Worm (Caenorhabditis elegans): ENCODE measurements around the gene srg-27.

Gene srg-27

DNA sequence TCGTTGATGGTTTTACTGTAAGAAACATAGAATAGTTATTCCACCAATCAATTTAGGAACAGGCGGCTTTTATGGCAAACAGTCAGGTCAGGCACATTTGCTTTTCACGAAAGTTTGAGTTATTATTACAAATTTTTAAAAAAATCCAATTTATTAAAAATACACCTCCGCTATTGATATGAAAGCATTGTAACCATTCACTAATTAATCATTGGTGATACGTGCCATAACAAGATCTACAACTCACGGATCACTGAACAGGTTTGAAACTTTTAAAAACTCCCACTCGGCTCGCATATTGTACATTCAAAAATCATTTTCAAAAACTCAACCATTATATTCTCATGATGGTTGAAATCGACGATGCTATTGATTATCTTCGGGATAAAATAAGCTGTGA is at the start of gene srg-27:
TSS of gene srg-27 (plus strand) at position 301 of the 400 bp plus-strand sequence.
- TF ChIP-seq ceh-13 (GFP tag; optimal IDR thresholded peaks at IDR 0.05) (no peak), tbx-11 (GFP tag; IDR thresholded peaks at IDR 0.05) (no peak), ets-7 (tag; optimal IDR thresholded peaks at IDR 0.05) (no peak), pes-1 (GFP tag; IDR thresholded peaks at IDR 0.05) (no peak), ama-1 (optimal IDR thresholded peaks at IDR 0.05) (no peak), hmbx-1 (tag; optimal IDR thresholded peaks at IDR 0.05) (no peak), tbx-37 (GFP tag; conservative IDR thresholded peaks at IDR 0.05) (no peak), B0310.2 (tag; optimal IDR thresholded peaks at IDR 0.05) (no peak), hnd-1 (tag; optimal IDR thresholded peaks at IDR 0.05) (no peak)

DNA sequence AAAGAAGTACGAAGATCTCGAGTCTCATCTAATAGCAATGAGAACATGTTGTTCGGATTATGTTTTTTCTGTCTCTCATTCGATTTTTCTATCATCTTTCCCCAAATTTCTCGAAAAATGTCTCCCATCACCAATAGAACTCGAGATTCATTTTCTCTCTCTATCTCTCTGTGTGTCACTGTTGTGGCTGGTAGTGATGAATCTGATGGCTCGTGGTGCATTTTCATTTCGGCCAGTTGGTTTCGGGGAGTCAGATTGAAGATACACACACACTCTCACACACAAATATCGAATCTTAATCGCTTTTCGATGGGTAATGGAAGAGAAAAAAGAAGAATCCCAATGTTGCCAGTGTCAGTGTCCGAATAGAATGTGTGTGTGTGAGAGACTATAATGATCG is 43.7 kb upstream of the srg-27 start:
- no peak for TF ChIP-seq ama-1 (optimal IDR thresholded peaks at IDR 0.05)
- TF ChIP-seq B0310.2 (tag; optimal IDR thresholded peaks at IDR 0.05), result no peak
- TF ChIP-seq tra-4 (tag; optimal IDR thresholded peaks at IDR 0.05), result no peak
- no peak for TF ChIP-seq scrt-1 (GFP tag; IDR thresholded peaks at IDR 0.05)
- TF ChIP-seq ceh-36 (tag; optimal IDR thresholded peaks at IDR 0.05), result no peak
- TF ChIP-seq hmbx-1 (tag; optimal IDR thresholded peaks at IDR 0.05), result no peak
- no peak for TF ChIP-seq ets-7 (tag; optimal IDR thresholded peaks at IDR 0.05)
- TF ChIP-seq ceh-13 (GFP tag; optimal IDR thresholded peaks at IDR 0.05), result no peak
- no peak for TF ChIP-seq tbx-11 (GFP tag; IDR thresholded peaks at IDR 0.05)
- TF ChIP-seq hnd-1 (tag; optimal IDR thresholded peaks at IDR 0.05), result no peak
- no peak for TF ChIP-seq F13C5.2 (tag; optimal IDR thresholded peaks at IDR 0.05)
- TF ChIP-seq flt-1 (GFP tag; IDR thresholded peaks at IDR 0.05), result no peak
- TF ChIP-seq sea-1 (GFP tag; conservative IDR thresholded peaks at IDR 0.05), result no peak

DNA sequence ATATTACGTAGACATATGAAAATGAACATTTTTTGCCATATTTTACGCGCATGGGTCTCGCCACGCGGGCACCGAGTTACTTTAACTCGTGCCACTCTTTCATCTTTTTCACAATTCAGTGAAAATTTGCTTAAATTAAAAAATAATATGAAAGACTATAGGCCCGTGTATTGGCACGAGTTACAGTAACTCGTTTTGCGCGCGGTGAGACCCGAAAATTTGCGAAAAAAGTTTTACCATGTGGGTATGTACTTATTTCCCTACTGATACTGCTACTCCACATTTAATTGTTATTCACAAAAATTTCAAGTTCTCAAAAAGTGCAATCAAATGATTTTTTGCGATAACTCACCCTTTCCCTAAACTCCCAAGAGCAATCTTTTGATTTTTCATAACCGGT is 41.9 kb upstream of the srg-27 start:
- TF ChIP-seq ama-1 (optimal IDR thresholded peaks at IDR 0.05), result no peak

DNA sequence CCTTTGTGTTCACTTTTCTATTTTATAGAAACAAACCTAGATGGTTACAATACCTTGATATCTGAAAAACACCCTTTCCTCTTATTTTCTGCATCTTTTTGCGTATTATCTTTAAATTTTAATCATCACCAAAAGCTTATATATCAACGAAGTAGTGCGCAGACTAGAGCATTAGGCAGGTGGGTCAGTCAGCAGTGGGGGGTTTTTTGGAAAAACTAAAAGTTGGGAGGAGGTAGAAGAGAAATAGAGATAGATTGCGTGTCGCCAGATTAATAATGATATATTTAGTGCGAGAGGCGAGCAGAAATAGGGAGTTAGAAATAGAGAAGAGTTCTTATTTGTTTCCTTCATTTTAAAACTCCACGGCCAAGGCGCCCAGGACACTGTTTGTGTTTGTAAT is 38.4 kb upstream of the srg-27 start:
- TF ChIP-seq sea-1 (GFP tag; conservative IDR thresholded peaks at IDR 0.05), result no peak
- TF ChIP-seq ceh-36 (tag; optimal IDR thresholded peaks at IDR 0.05), result no peak
- TF ChIP-seq B0310.2 (tag; optimal IDR thresholded peaks at IDR 0.05), result no peak
- TF ChIP-seq ets-7 (tag; optimal IDR thresholded peaks at IDR 0.05), result no peak
- no peak for TF ChIP-seq scrt-1 (GFP tag; IDR thresholded peaks at IDR 0.05)
- TF ChIP-seq aly-1 (tag; optimal IDR thresholded peaks at IDR 0.05), result no peak
- TF ChIP-seq pes-1 (GFP tag; IDR thresholded peaks at IDR 0.05), result no peak
- no peak for TF ChIP-seq F13C5.2 (tag; optimal IDR thresholded peaks at IDR 0.05)
- TF ChIP-seq hnd-1 (tag; optimal IDR thresholded peaks at IDR 0.05), result no peak
- no peak for TF ChIP-seq tra-4 (tag; optimal IDR thresholded peaks at IDR 0.05)
- no peak for TF ChIP-seq tbx-11 (GFP tag; IDR thresholded peaks at IDR 0.05)
- no peak for TF ChIP-seq hmbx-1 (tag; optimal IDR thresholded peaks at IDR 0.05)
- no peak for TF ChIP-seq ama-1 (optimal IDR thresholded peaks at IDR 0.05)
- no peak for TF ChIP-seq hmg-4 (GFP tag; optimal IDR thresholded peaks at IDR 0.05)
- TF ChIP-seq tbx-37 (GFP tag; conservative IDR thresholded peaks at IDR 0.05), result no peak

DNA sequence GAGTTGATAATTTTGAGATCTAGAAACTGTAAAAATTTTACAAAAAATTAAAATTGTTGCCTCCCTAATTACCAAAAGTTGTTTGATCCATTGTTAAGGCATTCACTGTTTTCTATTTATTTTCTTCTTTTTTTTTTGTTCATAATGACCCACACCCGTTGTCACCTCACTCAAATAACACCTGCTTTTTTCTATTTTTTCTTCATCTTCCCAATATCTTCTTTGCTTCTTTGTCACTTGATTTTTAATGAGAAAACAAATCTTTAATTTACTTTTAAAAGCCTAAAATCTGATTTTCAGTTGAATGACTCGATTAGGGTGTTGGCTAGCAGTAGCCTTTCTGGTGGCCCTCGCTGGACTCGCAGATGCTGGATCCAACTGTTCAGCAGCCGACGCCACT is 36.2 kb upstream of the srg-27 start, which contains the start of gene ncx-2:
TSS of gene ncx-2 (plus strand) at position 301 of the 400 bp plus-strand sequence.
- TF ChIP-seq hmg-4 (GFP tag; optimal IDR thresholded peaks at IDR 0.05), result no peak
- no peak for TF ChIP-seq pes-1 (GFP tag; IDR thresholded peaks at IDR 0.05)
- TF ChIP-seq sea-1 (GFP tag; conservative IDR thresholded peaks at IDR 0.05), result no peak
- TF ChIP-seq tbx-11 (GFP tag; IDR thresholded peaks at IDR 0.05), result no peak
- TF ChIP-seq ama-1 (optimal IDR thresholded peaks at IDR 0.05), result no peak
- TF ChIP-seq flt-1 (GFP tag; IDR thresholded peaks at IDR 0.05), result no peak
- TF ChIP-seq ets-7 (tag; optimal IDR thresholded peaks at IDR 0.05), result no peak
- no peak for TF ChIP-seq hmbx-1 (tag; optimal IDR thresholded peaks at IDR 0.05)
- TF ChIP-seq B0310.2 (tag; optimal IDR thresholded peaks at IDR 0.05), result no peak
- TF ChIP-seq hnd-1 (tag; optimal IDR thresholded peaks at IDR 0.05), result no peak
- no peak for TF ChIP-seq tra-4 (tag; optimal IDR thresholded peaks at IDR 0.05)
- TF ChIP-seq tbx-37 (GFP tag; conservative IDR thresholded peaks at IDR 0.05), result no peak
- TF ChIP-seq ceh-36 (tag; optimal IDR thresholded peaks at IDR 0.05), result no peak
- TF ChIP-seq ceh-13 (GFP tag; optimal IDR thresholded peaks at IDR 0.05), result no peak
- TF ChIP-seq F13C5.2 (tag; optimal IDR thresholded peaks at IDR 0.05), result no peak
- TF ChIP-seq scrt-1 (GFP tag; IDR thresholded peaks at IDR 0.05), result no peak
- no peak for TF ChIP-seq aly-1 (tag; optimal IDR thresholded peaks at IDR 0.05)

DNA sequence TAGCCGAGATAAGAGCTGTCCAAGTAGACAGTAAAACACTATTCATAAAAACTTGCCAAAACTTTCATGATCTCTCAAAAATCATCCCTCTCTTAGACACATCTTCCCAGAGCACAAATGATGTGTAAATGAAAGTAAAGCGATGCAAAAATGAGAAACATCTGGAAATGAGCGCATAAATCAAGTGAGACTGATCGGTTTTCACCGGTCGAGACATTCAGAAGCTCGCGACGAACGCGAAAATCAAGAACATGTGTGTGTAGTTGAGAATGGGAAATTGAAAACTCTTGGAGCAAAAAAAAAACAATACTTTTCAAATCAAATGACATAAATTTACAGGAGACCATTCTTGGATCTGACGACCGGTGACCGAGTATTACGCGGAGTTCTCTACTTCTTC is 35.2 kb upstream of the srg-27 start:
- TF ChIP-seq tra-4 (tag; optimal IDR thresholded peaks at IDR 0.05) (no peak), hnd-1 (tag; optimal IDR thresholded peaks at IDR 0.05) (no peak), hmbx-1 (tag; optimal IDR thresholded peaks at IDR 0.05) (no peak), F13C5.2 (tag; optimal IDR thresholded peaks at IDR 0.05) (no peak), tbx-37 (GFP tag; conservative IDR thresholded peaks at IDR 0.05) (no peak), ama-1 (optimal IDR thresholded peaks at IDR 0.05) (no peak), ceh-13 (GFP tag; optimal IDR thresholded peaks at IDR 0.05) (no peak), aly-1 (tag; optimal IDR thresholded peaks at IDR 0.05) (no peak), pes-1 (GFP tag; IDR thresholded peaks at IDR 0.05) (no peak), ceh-36 (tag; optimal IDR thresholded peaks at IDR 0.05) (no peak), hmg-4 (GFP tag; optimal IDR thresholded peaks at IDR 0.05) (no peak), tbx-11 (GFP tag; IDR thresholded peaks at IDR 0.05) (no peak), B0310.2 (tag; optimal IDR thresholded peaks at IDR 0.05) (no peak), flt-1 (GFP tag; IDR thresholded peaks at IDR 0.05) (no peak), sea-1 (GFP tag; conservative IDR thresholded peaks at IDR 0.05) (no peak)

DNA sequence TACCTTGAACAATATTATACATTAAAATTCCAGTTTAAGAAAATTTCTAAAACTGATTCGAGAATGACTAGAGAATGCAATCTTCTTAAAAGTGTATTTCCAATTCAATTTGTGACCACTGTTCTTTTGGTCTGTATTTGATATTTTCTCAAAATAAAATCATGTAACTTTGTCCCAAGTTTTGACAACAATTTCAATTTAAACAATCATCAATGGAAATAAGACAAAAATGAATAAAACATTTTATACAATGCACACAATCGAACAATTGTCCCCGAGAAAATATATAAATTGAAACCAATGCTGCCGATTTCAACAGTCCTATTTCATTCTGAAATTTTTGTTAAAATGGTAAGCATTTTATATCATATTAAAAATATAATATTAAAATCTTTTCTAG is 28.0 kb upstream of the srg-27 start, which contains the start of gene C10G8.4:
TSS of gene C10G8.4 (plus strand) at position 301 of the 400 bp plus-strand sequence.
- TF ChIP-seq sea-1 (GFP tag; conservative IDR thresholded peaks at IDR 0.05) (no peak), pes-1 (GFP tag; IDR thresholded peaks at IDR 0.05) (no peak), ceh-13 (GFP tag; optimal IDR thresholded peaks at IDR 0.05) (no peak), scrt-1 (GFP tag; IDR thresholded peaks at IDR 0.05) (no peak), tbx-37 (GFP tag; conservative IDR thresholded peaks at IDR 0.05) (no peak), ceh-36 (tag; optimal IDR thresholded peaks at IDR 0.05) (no peak), hmbx-1 (tag; optimal IDR thresholded peaks at IDR 0.05) (no peak), flt-1 (GFP tag; IDR thresholded peaks at IDR 0.05) (no peak), F13C5.2 (tag; optimal IDR thresholded peaks at IDR 0.05) (no peak), hmg-4 (GFP tag; optimal IDR thresholded peaks at IDR 0.05) (no peak), tbx-11 (GFP tag; IDR thresholded peaks at IDR 0.05) (no peak), hnd-1 (tag; optimal IDR thresholded peaks at IDR 0.05) (no peak), ets-7 (tag; optimal IDR thresholded peaks at IDR 0.05) (no peak), aly-1 (tag; optimal IDR thresholded peaks at IDR 0.05) (no peak), B0310.2 (tag; optimal IDR thresholded peaks at IDR 0.05) (no peak), tra-4 (tag; optimal IDR thresholded peaks at IDR 0.05) (no peak)
